Worm (Caenorhabditis elegans) whole organism, mixed stage, embryonic: Measurements from ENCODE around the gene C27A7.3.

ENCODE experiments used
- M03D4.4 ChIP-seq: sonication (generic microtip); optimal IDR thresholded peaks from 2 replicates; lab custom pipeline; 2017; ENCODE audit warnings: mild to moderate bottlenecking, missing genetic modification characterization, missing compliant biosample characterization
- bed-3 ChIP-seq: fragments of 200-800 bp; sonication (Bioruptor generic); optimal IDR thresholded peaks from 3 replicates; lab custom pipeline; 2018; ENCODE audit warnings: mild to moderate bottlenecking, missing genetic modification characterization, moderate library complexity, missing compliant biosample characterization
- blmp-1 ChIP-seq: fragments of 150-350 bp; optimal IDR thresholded peaks from 2 replicates; lab custom pipeline; 2014; ENCODE audit warnings: missing biosample characterization, missing genetic modification characterization
- ceh-39 ChIP-seq: fragments of 150-350 bp; optimal IDR thresholded peaks from 2 replicates; lab custom pipeline; 2014; ENCODE audit warnings: missing biosample characterization, missing genetic modification characterization
- ceh-43 ChIP-seq: fragments of 200-800 bp; sonication (Bioruptor generic); optimal IDR thresholded peaks from 2 replicates; lab custom pipeline; 2018; ENCODE audit warnings: mild to moderate bottlenecking, missing genetic modification characterization, moderate library complexity, missing compliant biosample characterization
- ceh-83 ChIP-seq: fragments of 200-800 bp; sonication (Bioruptor generic); optimal IDR thresholded peaks from 2 replicates; lab custom pipeline; 2018; ENCODE audit warnings: mild to moderate bottlenecking, missing genetic modification characterization, missing compliant biosample characterization
- ces-1 ChIP-seq: fragments of 150-350 bp; optimal IDR thresholded peaks from 2 replicates; lab custom pipeline; 2014; ENCODE audit warnings: missing biosample characterization, missing genetic modification reagents, missing genetic modification characterization
- cnd-1 ChIP-seq: fragments of 200-800 bp; sonication (Bioruptor generic); optimal IDR thresholded peaks from 2 replicates; lab custom pipeline; 2018; ENCODE audit warnings: mild to moderate bottlenecking, missing genetic modification characterization, missing compliant biosample characterization
- elt-1 ChIP-seq: sonication (generic microtip); optimal IDR thresholded peaks from 2 replicates; lab custom pipeline; 2017; ENCODE audit warnings: missing genetic modification characterization, mild to moderate bottlenecking, missing compliant biosample characterization, antibody characterized with exemption, moderate library complexity, borderline replicate concordance; ENCODE audit not compliant: insufficient read depth
- flh-1 ChIP-seq: fragments of 200-800 bp; sonication (Bioruptor generic); optimal IDR thresholded peaks from 2 replicates; lab custom pipeline; 2018; ENCODE audit warnings: mild to moderate bottlenecking, missing genetic modification characterization, moderate library complexity, missing compliant biosample characterization
- ham-2 ChIP-seq: fragments of 200-800 bp; sonication (Bioruptor generic); optimal IDR thresholded peaks from 2 replicates; lab custom pipeline; 2018; ENCODE audit warnings: mild to moderate bottlenecking, missing genetic modification characterization, missing compliant biosample characterization
- hlh-1 ChIP-seq: fragments of 150-350 bp; optimal IDR thresholded peaks from 2 replicates; lab custom pipeline; 2014; ENCODE audit warnings: missing biosample characterization, missing genetic modification reagents, missing genetic modification characterization
- lin-13 ChIP-seq: fragments of 150-350 bp; optimal IDR thresholded peaks from 2 replicates; lab custom pipeline; 2014; ENCODE audit warnings: missing biosample characterization, missing genetic modification characterization
- lin-32 ChIP-seq: fragments of 200-800 bp; sonication (Bioruptor generic); optimal IDR thresholded peaks from 2 replicates; lab custom pipeline; 2018; ENCODE audit warnings: mild to moderate bottlenecking, missing genetic modification characterization, missing compliant biosample characterization
- lsy-2 ChIP-seq: fragments of 150-350 bp; optimal IDR thresholded peaks from 2 replicates; lab custom pipeline; 2014; ENCODE audit warnings: missing biosample characterization, missing genetic modification characterization
- mab-5 ChIP-seq: fragments of 150-350 bp; optimal IDR thresholded peaks from 2 replicates; lab custom pipeline; 2014; ENCODE audit warnings: missing biosample characterization, missing genetic modification characterization
- mep-1 ChIP-seq: fragments of 150-350 bp; optimal IDR thresholded peaks from 2 replicates; lab custom pipeline; 2017; ENCODE audit warnings: missing biosample characterization, missing genetic modification reagents, missing genetic modification characterization, inconsistent platforms
- mls-2 ChIP-seq: sonication (generic microtip); optimal IDR thresholded peaks from 2 replicates; lab custom pipeline; 2016; ENCODE audit warnings: mild to moderate bottlenecking, missing genetic modification characterization, moderate library complexity, missing compliant biosample characterization
- nhr-12 ChIP-seq: fragments of 150-350 bp; optimal IDR thresholded peaks from 2 replicates; lab custom pipeline; 2014; ENCODE audit warnings: missing biosample characterization, missing genetic modification characterization
- nhr-237 ChIP-seq: fragments of 150-350 bp; optimal IDR thresholded peaks from 2 replicates; lab custom pipeline; 2014; ENCODE audit warnings: missing biosample characterization, missing genetic modification characterization
- nhr-28 ChIP-seq: fragments of 150-350 bp; optimal IDR thresholded peaks from 2 replicates; lab custom pipeline; 2014; ENCODE audit warnings: missing biosample characterization, missing genetic modification characterization
- nhr-76 ChIP-seq: sonication (generic microtip); optimal IDR thresholded peaks from 2 replicates; lab custom pipeline; 2017; ENCODE audit warnings: missing biosample characterization, missing genetic modification characterization
- pha-4 ChIP-seq: fragments of 150-350 bp; optimal IDR thresholded peaks from 2 replicates; lab custom pipeline; 2018; ENCODE audit warnings: missing biosample characterization, missing genetic modification reagents, missing genetic modification characterization
- sem-2 ChIP-seq: fragments of 200-800 bp; sonication (Bioruptor generic); optimal IDR thresholded peaks from 2 replicates; lab custom pipeline; 2018; ENCODE audit warnings: mild to moderate bottlenecking, missing genetic modification characterization, missing compliant biosample characterization
- snpc-4 ChIP-seq: fragments of 150-350 bp; optimal IDR thresholded peaks from 2 replicates; lab custom pipeline; 2014; ENCODE audit warnings: missing biosample characterization, missing genetic modification characterization
- sptf-1 ChIP-seq: sonication (generic microtip); optimal IDR thresholded peaks from 2 replicates; lab custom pipeline; 2017; ENCODE audit warnings: mild to moderate bottlenecking, missing genetic modification characterization, moderate library complexity, missing compliant biosample characterization
- tbx-8 ChIP-seq: fragments of 200-800 bp; sonication (Bioruptor generic); optimal IDR thresholded peaks from 2 replicates; lab custom pipeline; 2018; ENCODE audit warnings: mild to moderate bottlenecking, missing genetic modification characterization, moderate library complexity, missing compliant biosample characterization
- unc-120 ChIP-seq: sonication (generic microtip); optimal IDR thresholded peaks from 2 replicates; lab custom pipeline; 2017; ENCODE audit warnings: missing genetic modification characterization, missing compliant biosample characterization; ENCODE audit not compliant: poor library complexity, severe bottlenecking
- unc-39 ChIP-seq: fragments of 150-350 bp; optimal IDR thresholded peaks from 2 replicates; lab custom pipeline; 2014; ENCODE audit warnings: missing biosample characterization, missing genetic modification characterization
- unc-62 ChIP-seq: fragments of 150-350 bp; optimal IDR thresholded peaks from 2 replicates; lab custom pipeline; 2014; ENCODE audit warnings: missing biosample characterization, missing genetic modification reagents, missing genetic modification characterization
- zip-8 ChIP-seq: fragments of 150-350 bp; optimal IDR thresholded peaks from 2 replicates; lab custom pipeline; 2014; ENCODE audit warnings: missing biosample characterization, missing genetic modification characterization
- ztf-11 ChIP-seq: fragments of 150-350 bp; optimal IDR thresholded peaks from 2 replicates; lab custom pipeline; 2014; ENCODE audit warnings: missing biosample characterization, missing genetic modification characterization

C27A7.3 gene

DNA sequence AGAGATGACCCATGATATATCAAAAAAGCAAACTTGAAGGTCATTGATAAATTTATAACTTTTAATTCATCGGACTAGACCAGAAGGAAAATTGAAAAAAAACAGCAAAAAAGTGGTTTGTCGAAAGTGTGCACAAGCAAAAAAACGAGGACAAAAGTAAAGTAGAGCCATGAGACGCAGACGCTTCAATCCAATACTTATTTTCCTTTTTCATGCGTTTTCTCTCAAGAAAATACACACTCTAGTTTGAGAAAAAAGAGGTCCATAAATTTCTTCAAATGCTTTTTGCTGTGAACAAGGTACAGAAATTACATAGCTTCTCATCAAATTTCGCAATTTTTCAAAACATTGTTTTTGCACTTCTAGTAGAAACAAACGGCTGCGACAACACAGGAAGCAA is 20.4 kb downstream of the C27A7.3 start:
- TF ChIP-seq ztf-11 (tag; lab: Kevin White, UChicago) (no peak), nhr-12 (no peak), M03D4.4 (tag; lab: Kevin White, UChicago) (no peak), lin-13 (tag; lab: Kevin White, UChicago) (no peak), flh-1 (no peak), ceh-39 (no peak), pha-4 (no peak), ceh-83 (no peak), unc-39 (tag; lab: Kevin White, UChicago) (no peak), nhr-76 (tag; lab: Kevin White, UChicago) (no peak), ces-1 (no peak), snpc-4 (no peak), lsy-2 (tag; lab: Kevin White, UChicago) (no peak), mep-1 (tag; lab: Kevin White, UChicago) (no peak), hlh-1 (no peak)

- no peak for TF ChIP-seq mab-5 (tag; lab: Kevin White, UChicago)
- no peak for TF ChIP-seq bed-3 (GFP tag; lab: Kevin White, UChicago)
- no peak for TF ChIP-seq lin-13 (tag; lab: Kevin White, UChicago)
- TF ChIP-seq nhr-12, result no peak
- TF ChIP-seq flh-1, result no peak
- TF ChIP-seq unc-120 (tag; lab: Kevin White, UChicago), result no peak
- no peak for TF ChIP-seq zip-8 (tag; lab: Kevin White, UChicago)
- TF ChIP-seq tbx-8 (GFP tag; lab: Kevin White, UChicago), result no peak
- TF ChIP-seq elt-1 (tag; lab: Kevin White, UChicago), result no peak
These were observed 21.5 kb downstream of the C27A7.3 start, which contains the start of gene C27A7.5 for ce11 chrV:12162220-12162619. Gene C27A7.5, minus strand, starts transcription at chrV:12162320.

DNA sequence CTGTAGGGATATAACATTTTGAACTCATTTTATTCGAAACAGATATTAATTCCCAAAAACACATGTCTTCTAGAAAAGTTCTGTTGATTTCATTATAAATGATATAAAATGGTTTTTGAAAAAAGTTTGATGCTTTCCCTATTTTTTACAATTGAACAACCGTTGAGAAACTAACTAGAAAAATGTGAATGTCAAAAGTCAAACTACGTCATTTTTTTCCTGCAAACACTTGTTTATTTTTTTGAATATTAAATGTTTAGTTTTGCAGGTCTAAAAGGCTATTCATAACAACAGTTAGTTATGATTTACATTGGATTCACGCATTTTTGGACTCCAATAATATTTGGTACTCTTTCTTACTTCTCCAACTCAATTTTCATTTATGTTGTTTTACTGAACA is 22.2 kb downstream of the C27A7.3 start, which contains the start of gene srj-4:
Gene srj-4, plus strand, starts transcription at position 301 of the 400 bp plus-strand sequence.
- TF ChIP-seq bed-3 (GFP tag; lab: Kevin White, UChicago), result no peak
- TF ChIP-seq ceh-39, result no peak
- no peak for TF ChIP-seq nhr-28
- TF ChIP-seq blmp-1 (tag; lab: Kevin White, UChicago), result no peak
- no peak for TF ChIP-seq M03D4.4 (tag; lab: Kevin White, UChicago)
- no peak for TF ChIP-seq unc-120 (tag; lab: Kevin White, UChicago)
- TF ChIP-seq hlh-1, result no peak
- TF ChIP-seq pha-4, result no peak
- TF ChIP-seq lin-32 (GFP tag; lab: Kevin White, UChicago), result no peak
- no peak for TF ChIP-seq sptf-1 (tag; lab: Kevin White, UChicago)
- TF ChIP-seq elt-1 (tag; lab: Kevin White, UChicago), result no peak
- TF ChIP-seq mls-2, result no peak
- no peak for TF ChIP-seq unc-62 (GFP tag; lab: Kevin White, UChicago)
- no peak for TF ChIP-seq ces-1
- TF ChIP-seq tbx-8 (GFP tag; lab: Kevin White, UChicago), result no peak
- no peak for TF ChIP-seq ham-2 (GFP tag; lab: Kevin White, UChicago)
- no peak for TF ChIP-seq mab-5 (tag; lab: Kevin White, UChicago)
- TF ChIP-seq cnd-1 (tag; lab: Kevin White, UChicago), result no peak

DNA sequence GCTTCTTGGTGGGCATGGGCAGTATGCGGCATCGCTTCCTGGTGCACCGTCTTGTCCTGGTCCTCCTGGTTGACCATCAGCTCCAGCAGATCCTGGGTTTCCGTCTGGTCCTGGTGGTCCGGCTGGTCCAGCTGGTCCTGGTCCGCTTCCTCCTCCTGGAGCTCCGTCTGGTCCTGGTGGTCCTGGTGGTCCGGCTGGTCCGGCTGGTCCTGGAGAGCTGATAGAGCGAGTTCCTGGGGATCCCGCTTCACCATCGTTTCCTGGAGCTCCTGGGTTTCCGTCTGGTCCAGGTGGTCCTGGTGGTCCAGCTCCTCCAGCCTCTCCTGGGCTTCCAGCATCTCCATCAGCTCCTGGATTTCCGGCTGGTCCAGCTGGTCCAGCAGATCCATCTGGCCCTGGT is 26.3 kb downstream of the C27A7.3 start:
- no peak for TF ChIP-seq mep-1 (tag; lab: Kevin White, UChicago)
- TF ChIP-seq sem-2 (GFP tag; lab: Kevin White, UChicago), result no peak
- no peak for TF ChIP-seq sptf-1 (tag; lab: Kevin White, UChicago)

DNA sequence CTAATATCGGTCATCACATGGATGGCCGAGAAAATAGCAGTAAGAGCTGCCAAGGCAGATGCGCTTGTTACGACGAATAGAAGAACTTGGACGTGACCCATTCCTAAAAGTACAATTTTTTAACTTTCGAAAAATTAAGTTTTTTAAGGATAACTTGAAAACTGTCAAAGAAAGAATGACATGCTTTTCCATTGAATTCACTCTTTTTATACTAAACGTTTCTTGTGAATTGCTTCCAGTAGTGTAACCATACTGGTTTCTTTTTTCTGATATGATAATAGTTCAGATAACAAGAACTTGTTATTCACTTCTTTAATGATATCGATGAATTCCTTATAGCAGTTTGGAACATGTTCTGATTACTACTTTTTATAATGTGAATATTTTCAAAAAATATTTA is 26.9 kb downstream of the C27A7.3 start, which contains the start of gene col-37:
Gene col-37, minus strand, starts transcription at position 101 of the 400 bp plus-strand sequence.
- no peak for TF ChIP-seq ceh-43 (GFP tag; lab: Kevin White, UChicago)

ce11 chrV:12170114-12170513 is 29.4 kb downstream of the C27A7.3 start, which contains the start of gene ZK863.1:
Gene ZK863.1, minus strand, starts transcription at chrV:12170214.
- TF ChIP-seq hlh-1 (no peak), flh-1 (no peak), blmp-1 (tag; lab: Kevin White, UChicago) (no peak), mls-2 (no peak), nhr-237 (no peak), M03D4.4 (tag; lab: Kevin White, UChicago) (no peak), lin-32 (GFP tag; lab: Kevin White, UChicago) (no peak), nhr-28 (no peak), ham-2 (GFP tag; lab: Kevin White, UChicago) (no peak), zip-8 (tag; lab: Kevin White, UChicago) (no peak), ceh-43 (GFP tag; lab: Kevin White, UChicago) (no peak), mep-1 (tag; lab: Kevin White, UChicago) (no peak), sptf-1 (tag; lab: Kevin White, UChicago) (no peak)
